Fruit fly (Drosophila melanogaster): Measurements from ENCODE around the gene CG17261.

The CG17261 gene

dm6 chr2L:3029012-3029411, 13.3 kb upstream of the CG17261 start, which contains the start of the genes Sf3b2 and CG17219 (continued):
- TF ChIP-seq Max (GFP tag; optimal IDR thresholded peaks at IDR 0.05) (peak; percentile 62), CG17912 (GFP tag; optimal IDR thresholded peaks at IDR 0.05) (peak; percentile 9), amos (GFP tag; IDR thresholded peaks at IDR 0.05; ENCODE audit: partially characterized antibody) (peak; percentile 82), Elba2 (GFP tag; optimal IDR thresholded peaks at IDR 0.05) (no peak), Ets97D (GFP tag; optimal IDR thresholded peaks at IDR 0.05) (peak; percentile 9), CG2678 (tag; optimal IDR thresholded peaks at IDR 0.05) (no peak), gt (GFP tag; IDR thresholded peaks at IDR 0.05) (no peak), hth (optimal IDR thresholded peaks at IDR 0.05) (no peak), NFAT (GFP tag; IDR thresholded peaks at IDR 0.05) (no peak), TFAM (GFP tag; optimal IDR thresholded peaks at IDR 0.05) (no peak), slbo (GFP tag; IDR thresholded peaks at IDR 0.05) (no peak), ato (GFP tag; IDR thresholded peaks at IDR 0.05; ENCODE audit: partially characterized antibody) (no peak), Dek (tag; optimal IDR thresholded peaks at IDR 0.05) (no peak), gsb-n (tag; optimal IDR thresholded peaks at IDR 0.05) (no peak), CG13287 (GFP tag; IDR thresholded peaks at IDR 0.05; ENCODE audit: partially characterized antibody) (peak; percentile 80), ems (GFP tag; optimal IDR thresholded peaks at IDR 0.05) (no peak), al (GFP tag; IDR thresholded peaks at IDR 0.05) (no peak), CG12236 (GFP tag; optimal IDR thresholded peaks at IDR 0.05) (no peak), CG16779 (GFP tag; IDR thresholded peaks at IDR 0.05) (no peak), CHES-1-like (GFP tag; optimal IDR thresholded peaks at IDR 0.05) (peak; percentile 23), Bteb2 (GFP tag; optimal IDR thresholded peaks at IDR 0.05) (no peak), CG6791 (GFP tag; IDR thresholded peaks at IDR 0.05; ENCODE audit: partially characterized antibody) (peak; percentile 61), dati (GFP tag; IDR thresholded peaks at IDR 0.05) (no peak)

DNA sequence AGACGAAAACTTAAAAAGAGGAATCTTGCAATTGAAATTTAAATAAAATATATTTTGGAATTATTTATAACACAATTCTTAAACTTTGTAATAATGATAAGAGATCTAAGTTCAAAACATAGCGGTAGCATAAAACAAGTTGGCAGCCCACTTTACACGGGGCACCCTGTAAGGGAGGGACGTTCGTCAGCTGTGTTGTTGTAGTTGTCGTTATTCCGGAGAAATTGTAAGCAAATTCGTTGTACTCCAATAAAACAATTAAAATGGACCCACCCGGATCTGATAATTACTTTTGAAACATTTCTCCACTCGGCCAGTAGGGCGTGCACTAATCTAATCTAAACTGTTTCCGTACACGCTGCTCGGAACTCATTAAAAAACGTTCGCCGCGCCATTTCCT, 12.0 kb upstream of the CG17261 start, which contains the start of gene GABPI:
TSS of gene GABPI (plus strand) at position 190 of the 400 bp plus-strand sequence.
- TF ChIP-seq bbx (GFP tag; IDR thresholded peaks at IDR 0.05; ENCODE audit: partially characterized antibody), result 0 out of 2 replicates have a peak, but pooled peaks have one; percentile 12
- TF ChIP-seq CG3847 (GFP tag; IDR thresholded peaks at IDR 0.05), result peak; percentile 67
- TF ChIP-seq CG2116 (GFP tag; optimal IDR thresholded peaks at IDR 0.05), result peak; percentile 18
- peak; percentile 15; the same call in 1 of the 2 replicates for TF ChIP-seq Bgb (GFP tag; IDR thresholded peaks at IDR 0.05; ENCODE audit: partially characterized antibody)
- peak; percentile 22 for TF ChIP-seq CG10267 (tag; optimal IDR thresholded peaks at IDR 0.05)
- peak; percentile 54 for TF ChIP-seq stwl (tag; optimal IDR thresholded peaks at IDR 0.05)
- peak; percentile 22 for TF ChIP-seq BEAF-32 (GFP tag; optimal IDR thresholded peaks at IDR 0.05)
- TF ChIP-seq CG12659 (GFP tag; optimal IDR thresholded peaks at IDR 0.05), result peak; percentile 24
- TF ChIP-seq CG10321 (GFP tag; IDR thresholded peaks at IDR 0.05), result no peak
- peak; percentile 43 for TF ChIP-seq CG17385 (GFP tag; optimal IDR thresholded peaks at IDR 0.05)
- peak; percentile 32 for TF ChIP-seq CG15514 (GFP tag; optimal IDR thresholded peaks at IDR 0.05)
- peak; percentile 93 for TF ChIP-seq E2f2 (GFP tag; IDR thresholded peaks at IDR 0.05)
- no peak for TF ChIP-seq dati (GFP tag; IDR thresholded peaks at IDR 0.05)
- 0 out of 2 replicates have a peak, but pooled peaks have one; percentile 18 for TF ChIP-seq hbn (GFP tag; IDR thresholded peaks at IDR 0.05; ENCODE audit: partially characterized antibody)
- peak; percentile 14; the same call in 1 of the 2 replicates for TF ChIP-seq Rfx (GFP tag; IDR thresholded peaks at IDR 0.05)
- no peak for TF ChIP-seq org-1 (GFP tag; optimal IDR thresholded peaks at IDR 0.05)
- TF ChIP-seq Stat92E (GFP tag; optimal IDR thresholded peaks at IDR 0.05), result peak in 1 of 3 experiments; percentile 55
- peak; percentile 4 for TF ChIP-seq phol (tag; optimal IDR thresholded peaks at IDR 0.05)
- peak; percentile 100 for TF ChIP-seq CG6254 (GFP tag; optimal IDR thresholded peaks at IDR 0.05)
- peak; percentile 38 for TF ChIP-seq CG10431 (GFP tag; optimal IDR thresholded peaks at IDR 0.05)
- no peak for TF ChIP-seq fru (optimal IDR thresholded peaks at IDR 0.05)
- no peak for TF ChIP-seq MTF-1 (GFP tag; optimal IDR thresholded peaks at IDR 0.05; ENCODE audit: borderline replicate concordance)
- TF ChIP-seq crp (GFP tag; optimal IDR thresholded peaks at IDR 0.05), result peak; percentile 2 to 86
- peak; percentile 51 for TF ChIP-seq CG30020 (tag; optimal IDR thresholded peaks at IDR 0.05)
- no peak for TF ChIP-seq ewg (GFP tag; optimal IDR thresholded peaks at IDR 0.05)
- TF ChIP-seq gcm (GFP tag; optimal IDR thresholded peaks at IDR 0.05), result no peak
- peak; percentile 3 for TF ChIP-seq Sry-δ (GFP tag; optimal IDR thresholded peaks at IDR 0.05)
- TF ChIP-seq CG4360 (GFP tag; IDR thresholded peaks at IDR 0.05), result peak; percentile 86
